Worm (Caenorhabditis elegans) whole organism, late embryonic: ENCODE measurements around the gene C25E10.7.

Experiments used
- C08G9.2 ChIP-seq: sonication (generic microtip); optimal IDR thresholded peaks from 2 replicates; lab custom pipeline; 2016; ENCODE audit warnings: mild to moderate bottlenecking, missing genetic modification characterization, moderate library complexity, missing compliant biosample characterization
- F13H6.1 ChIP-seq: sonication (generic microtip); optimal IDR thresholded peaks from 2 replicates; lab custom pipeline; 2016; ENCODE audit warnings: missing genetic modification characterization, missing compliant biosample characterization
- K09A11.1 ChIP-seq: sonication (generic microtip); optimal IDR thresholded peaks from 2 replicates; lab custom pipeline; 2017; ENCODE audit warnings: antibody characterized with exemption, mild to moderate bottlenecking, missing genetic modification characterization, missing compliant biosample characterization; ENCODE audit not compliant: insufficient read depth
- T23F11.4 ChIP-seq: fragments of 200-800 bp; sonication (Bioruptor generic); optimal IDR thresholded peaks from 2 replicates; lab custom pipeline; 2018; ENCODE audit warnings: mild to moderate bottlenecking, missing genetic modification characterization, missing compliant biosample characterization
- Y22D7AL.16 ChIP-seq: sonication (generic microtip); optimal IDR thresholded peaks from 2 replicates; lab custom pipeline; 2016; ENCODE audit warnings: missing genetic modification characterization, missing compliant biosample characterization
- ama-1 ChIP-seq: fragments of 150-350 bp; optimal IDR thresholded peaks from 2 replicates; lab custom pipeline; 2014
- ceh-18 ChIP-seq: sonication (generic microtip); optimal IDR thresholded peaks from 2 replicates; lab custom pipeline; 2016; ENCODE audit warnings: missing genetic modification characterization, missing compliant biosample characterization
- ceh-19 ChIP-seq: fragments of 200-800 bp; sonication (Bioruptor generic); optimal IDR thresholded peaks from 2 replicates; lab custom pipeline; 2018; ENCODE audit warnings: mild to moderate bottlenecking, missing genetic modification characterization, missing compliant biosample characterization
- ceh-24 ChIP-seq: sonication (generic microtip); optimal IDR thresholded peaks from 2 replicates; lab custom pipeline; 2016; ENCODE audit warnings: mild to moderate bottlenecking, missing genetic modification characterization, missing compliant biosample characterization
- ceh-31 ChIP-seq: sonication (generic microtip); optimal IDR thresholded peaks from 2 replicates; lab custom pipeline; 2016; ENCODE audit warnings: missing genetic modification characterization, missing compliant biosample characterization
- ceh-45 ChIP-seq: fragments of 200-800 bp; sonication (Bioruptor generic); IDR thresholded peaks from 2 replicates; pipeline ENCODE4 v1.3.6; 2022; ENCODE audit warnings: missing genetic modification reagents, missing genetic modification characterization, missing compliant biosample characterization
- ceh-6 ChIP-seq: fragments of 200-800 bp; sonication (Bioruptor generic); optimal IDR thresholded peaks from 2 replicates; lab custom pipeline; 2018; ENCODE audit warnings: mild to moderate bottlenecking, missing genetic modification characterization, missing compliant biosample characterization
- dmd-4 ChIP-seq: sonication (generic microtip); optimal IDR thresholded peaks from 2 replicates; lab custom pipeline; 2016; ENCODE audit warnings: borderline replicate concordance, missing genetic modification characterization, missing compliant biosample characterization
- elt-2 ChIP-seq: sonication (generic microtip); optimal IDR thresholded peaks from 2 replicates; lab custom pipeline; 2016; ENCODE audit warnings: missing genetic modification reagents, missing genetic modification characterization, missing compliant biosample characterization
- elt-4 ChIP-seq: sonication (generic microtip); optimal IDR thresholded peaks from 2 replicates; lab custom pipeline; 2016; ENCODE audit warnings: missing genetic modification characterization, missing compliant biosample characterization
- ets-4 ChIP-seq: sonication (generic microtip); optimal IDR thresholded peaks from 2 replicates; lab custom pipeline; 2016; ENCODE audit warnings: missing genetic modification characterization, missing compliant biosample characterization
- eyg-1 ChIP-seq: sonication (generic microtip); optimal IDR thresholded peaks from 2 replicates; lab custom pipeline; 2016; ENCODE audit warnings: missing genotype, missing genetic modification characterization, missing compliant biosample characterization
- fkh-6 ChIP-seq: sonication (generic microtip); optimal IDR thresholded peaks from 2 replicates; lab custom pipeline; 2016; ENCODE audit warnings: missing genetic modification characterization, missing compliant biosample characterization
- gmeb-2 ChIP-seq: sonication (generic microtip); optimal IDR thresholded peaks from 2 replicates; lab custom pipeline; 2016; ENCODE audit warnings: missing genetic modification characterization, inconsistent platforms, missing compliant biosample characterization
- hlh-15 ChIP-seq: sonication (generic microtip); optimal IDR thresholded peaks from 2 replicates; lab custom pipeline; 2016; ENCODE audit warnings: missing genetic modification characterization, missing compliant biosample characterization
- hlh-30 ChIP-seq: sonication (generic microtip); optimal IDR thresholded peaks from 2 replicates; lab custom pipeline; 2017; ENCODE audit warnings: antibody characterized with exemption, missing genetic modification characterization, missing compliant biosample characterization; ENCODE audit not compliant: insufficient read depth
- hlh-8 ChIP-seq: sonication (generic microtip); optimal IDR thresholded peaks from 2 replicates; lab custom pipeline; 2016; ENCODE audit warnings: missing genotype, missing genetic modification characterization, missing compliant biosample characterization
- nfya-1 ChIP-seq: sonication (generic microtip); optimal IDR thresholded peaks from 2 replicates; lab custom pipeline; 2017; ENCODE audit warnings: missing genetic modification characterization, mild to moderate bottlenecking, missing compliant biosample characterization, antibody characterized with exemption, moderate library complexity
- nhr-11 ChIP-seq: fragments of 150-350 bp; optimal IDR thresholded peaks from 2 replicates; lab custom pipeline; 2014; ENCODE audit warnings: missing biosample characterization, missing genetic modification characterization
- pag-3 ChIP-seq: sonication (generic microtip); optimal IDR thresholded peaks from 2 replicates; lab custom pipeline; 2016; ENCODE audit warnings: missing compliant biosample characterization, missing genetic modification characterization, borderline replicate concordance
- pha-2 ChIP-seq: sonication (generic microtip); optimal IDR thresholded peaks from 2 replicates; lab custom pipeline; 2017; ENCODE audit warnings: mild to moderate bottlenecking, missing genetic modification characterization, missing compliant biosample characterization
- pha-4 ChIP-seq: fragments of 150-350 bp; optimal IDR thresholded peaks from 2 replicates; lab custom pipeline; 2018; ENCODE audit warnings: missing biosample characterization, missing genetic modification reagents, missing genetic modification characterization
- pqm-1 ChIP-seq: sonication (generic microtip); optimal IDR thresholded peaks from 2 replicates; lab custom pipeline; 2016; ENCODE audit warnings: missing genetic modification characterization, missing compliant biosample characterization
- rnt-1 ChIP-seq: sonication (generic microtip); optimal IDR thresholded peaks from 2 replicates; lab custom pipeline; 2016; ENCODE audit warnings: missing genetic modification characterization, missing compliant biosample characterization
- sdc-2 ChIP-seq: sonication (generic microtip); optimal IDR thresholded peaks from 2 replicates; lab custom pipeline; 2016; ENCODE audit warnings: missing genotype, missing genetic modification characterization, missing compliant biosample characterization
- syd-9 ChIP-seq: sonication (generic microtip); optimal IDR thresholded peaks from 2 replicates; lab custom pipeline; 2016; ENCODE audit warnings: mild to moderate bottlenecking, missing genetic modification characterization, moderate library complexity, missing compliant biosample characterization
- tbx-2 ChIP-seq: sonication (generic microtip); optimal IDR thresholded peaks from 2 replicates; lab custom pipeline; 2016; ENCODE audit warnings: missing genetic modification characterization, missing compliant biosample characterization
- tbx-7 ChIP-seq: sonication (generic microtip); optimal IDR thresholded peaks from 2 replicates; lab custom pipeline; 2016; ENCODE audit warnings: missing genotype, missing genetic modification characterization, missing compliant biosample characterization
- unc-42 ChIP-seq: sonication (generic microtip); optimal IDR thresholded peaks from 2 replicates; lab custom pipeline; 2016; ENCODE audit warnings: missing genotype, missing genetic modification characterization, missing compliant biosample characterization
- unc-55 ChIP-seq: sonication (generic microtip); optimal IDR thresholded peaks from 2 replicates; lab custom pipeline; 2017; ENCODE audit warnings: missing biosample characterization, missing genetic modification reagents, missing genetic modification characterization
- zip-5 ChIP-seq: sonication (generic microtip); optimal IDR thresholded peaks from 2 replicates; lab custom pipeline; 2016; ENCODE audit warnings: missing genetic modification characterization, missing compliant biosample characterization
- ztf-16 ChIP-seq: sonication (generic microtip); optimal IDR thresholded peaks from 2 replicates; lab custom pipeline; 2017; ENCODE audit warnings: missing genetic modification characterization, missing compliant biosample characterization

C25E10.7 gene

ce11 chrV:9084252-9084651, 33.3 kb upstream of the C25E10.7 start:
- TF ChIP-seq fkh-6 (no peak), pag-3 (tag; lab: Kevin White, UChicago) (no peak), unc-55 (GFP tag; lab: Kevin White, UChicago) (no peak), elt-4 (tag; lab: Kevin White, UChicago) (no peak), K09A11.1 (tag; lab: Kevin White, UChicago) (no peak), ztf-16 (tag; lab: Kevin White, UChicago) (no peak), hlh-30 (no peak), zip-5 (tag; lab: Kevin White, UChicago) (no peak), ceh-18 (tag; lab: Kevin White, UChicago) (no peak), pqm-1 (no peak), nhr-11 (tag; lab: Kevin White, UChicago) (no peak), F13H6.1 (no peak), gmeb-2 (tag; lab: Kevin White, UChicago) (no peak), syd-9 (tag; lab: Kevin White, UChicago) (no peak), nfya-1 (no peak), pha-2 (no peak), hlh-15 (tag; lab: Kevin White, UChicago) (no peak)

DNA sequence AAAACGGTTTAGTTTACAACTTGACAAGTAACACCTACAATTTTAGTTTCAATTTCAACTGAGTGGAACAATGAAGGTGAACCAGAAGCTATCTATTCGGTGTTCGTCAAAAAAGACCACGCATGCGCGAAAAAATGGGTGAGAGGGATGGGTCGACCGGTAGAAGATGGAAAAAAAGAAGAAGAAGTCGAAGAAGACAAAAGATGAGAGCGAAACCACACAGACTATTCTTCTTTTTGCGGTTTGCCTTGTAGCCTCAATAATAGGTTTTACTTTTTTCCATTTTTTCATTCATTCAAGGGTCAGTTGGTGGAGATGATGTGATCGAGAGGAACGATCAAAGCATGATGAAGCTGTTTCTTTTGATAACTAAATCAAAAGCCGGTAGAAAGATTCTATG, 31.4 kb upstream of the C25E10.7 start:
- no peak for TF ChIP-seq ceh-6 (GFP tag; lab: Kevin White, UChicago)
- TF ChIP-seq, all 69 proteins: peak for 0

ce11 chrV:9081410-9081809, 30.4 kb upstream of the C25E10.7 start:
- no peak for TF ChIP-seq hlh-8 (tag; lab: Kevin White, UChicago)
- TF ChIP-seq T23F11.4 (GFP tag; lab: Kevin White, UChicago), result no peak
- TF ChIP-seq ceh-24 (tag; lab: Kevin White, UChicago), result no peak
- TF ChIP-seq F13H6.1, result no peak
- no peak for TF ChIP-seq pha-4 (tag; lab: Kevin White, UChicago)
- TF ChIP-seq pag-3 (tag; lab: Kevin White, UChicago), result no peak
- TF ChIP-seq Y22D7AL.16 (tag; lab: Kevin White, UChicago), result no peak
- no peak for TF ChIP-seq C08G9.2 (tag; lab: Kevin White, UChicago)
- TF ChIP-seq K09A11.1 (tag; lab: Kevin White, UChicago), result no peak
- no peak for TF ChIP-seq tbx-7 (tag; lab: Kevin White, UChicago)

DNA sequence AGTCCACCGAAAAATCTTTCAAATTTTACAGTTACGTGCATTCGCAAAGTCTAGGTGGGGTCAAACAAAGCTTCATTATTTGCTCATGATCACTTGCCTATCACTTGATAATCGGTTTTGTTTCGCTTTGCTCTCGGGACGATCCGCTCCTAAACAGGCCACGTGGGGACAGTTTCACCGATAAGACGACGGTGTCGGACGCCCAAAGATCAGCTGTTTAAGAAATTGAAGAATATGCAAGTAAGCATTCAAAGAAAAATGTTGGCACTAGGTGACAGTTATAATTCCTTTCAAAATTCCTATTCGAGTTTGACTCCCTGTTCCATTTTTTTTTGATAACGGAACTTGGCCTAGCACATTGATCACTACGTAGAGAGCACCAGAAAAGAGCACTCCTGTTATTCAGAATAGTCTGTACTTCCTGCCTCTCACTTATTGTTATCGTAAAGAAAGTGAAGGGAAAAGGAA, 29.0 kb upstream of the C25E10.7 start:
- TF ChIP-seq pha-4 (tag; lab: Kevin White, UChicago), result no peak
- peak; percentile 44 for TF ChIP-seq elt-2

DNA sequence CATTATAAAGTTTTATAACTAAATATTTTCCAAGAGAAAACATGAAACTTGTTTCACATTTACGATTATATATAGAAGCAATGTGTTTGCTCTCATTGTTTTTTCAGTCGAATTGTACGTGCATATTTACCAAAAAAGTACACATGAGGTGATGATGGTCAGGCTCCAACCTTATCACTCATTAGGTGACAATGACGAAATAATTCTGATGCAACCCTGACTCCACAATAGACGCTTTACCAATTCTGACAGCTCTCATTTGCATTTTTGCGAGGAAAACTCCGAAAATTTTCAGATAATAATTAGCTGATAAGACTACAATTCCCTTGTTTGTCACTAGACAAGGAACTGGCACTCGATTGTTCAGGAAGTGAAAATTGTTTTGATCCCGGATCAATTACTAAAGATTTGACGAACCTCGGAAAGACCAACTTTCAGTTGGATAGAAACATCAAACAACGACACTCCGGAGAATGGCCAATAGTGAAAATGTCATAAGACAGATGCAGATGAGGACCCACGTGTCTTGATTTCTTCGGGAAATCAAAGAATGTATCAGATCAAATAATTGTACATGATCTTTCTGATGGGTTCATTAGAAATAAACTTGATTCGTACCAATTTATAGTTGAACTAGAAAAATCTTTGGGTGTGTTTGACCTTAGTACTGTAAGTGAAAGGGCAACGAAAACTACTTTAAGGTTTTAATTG, 28.0 kb upstream of the C25E10.7 start:
- TF ChIP-seq hlh-8 (tag; lab: Kevin White, UChicago) (no peak), elt-2 (peak; percentile 73)

DNA sequence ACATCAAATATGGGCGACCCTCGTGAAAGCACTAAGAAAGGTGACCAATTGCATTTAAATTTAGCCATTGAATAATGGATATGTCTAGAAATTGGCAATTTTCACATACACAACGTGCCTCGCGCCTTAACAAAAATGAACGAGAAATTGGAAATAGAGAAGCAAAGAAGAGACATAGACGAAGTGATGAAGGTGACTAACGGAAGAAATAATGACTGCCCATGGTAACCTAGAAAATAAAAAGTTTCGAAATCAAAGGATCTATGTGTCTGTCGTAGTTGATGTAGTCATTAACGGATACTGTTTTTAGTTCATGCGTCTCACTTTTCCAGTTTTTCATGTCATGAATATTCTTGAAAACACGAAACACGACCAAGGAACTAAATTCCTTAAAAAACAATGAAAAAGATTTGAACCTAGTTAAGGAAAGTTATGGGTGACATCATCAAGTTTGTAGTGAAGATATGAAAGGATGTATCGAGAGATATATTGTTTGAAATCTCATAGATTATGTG, 27.1 kb upstream of the C25E10.7 start:
- TF ChIP-seq ama-1 (lab: Kevin White, UChicago) (no peak), ets-4 (tag; lab: Kevin White, UChicago) (no peak), pqm-1 (no peak), tbx-2 (tag; lab: Kevin White, UChicago) (no peak), ceh-45 (GFP tag; lab: Robert Waterston, UW) (no peak), unc-42 (tag; lab: Kevin White, UChicago) (no peak), eyg-1 (tag; lab: Kevin White, UChicago) (no peak), pha-4 (tag; lab: Kevin White, UChicago) (no peak), dmd-4 (tag; lab: Kevin White, UChicago) (no peak), sdc-2 (tag; lab: Kevin White, UChicago) (no peak), rnt-1 (no peak), pag-3 (tag; lab: Kevin White, UChicago) (no peak), ceh-31 (tag; lab: Kevin White, UChicago) (no peak), zip-5 (tag; lab: Kevin White, UChicago) (no peak), ceh-19 (no peak)
